Worm (Caenorhabditis elegans): ENCODE measurements around the gene R13A5.7.

ce11 chrIII:7521163-7521562, 48.8 kb downstream of the R13A5.7 start, which contains the start of gene lig-4:
- TF ChIP-seq ama-1 (optimal IDR thresholded peaks at IDR 0.05), result no peak
- no peak for TF ChIP-seq ama-1 (GFP tag; optimal IDR thresholded peaks at IDR 0.05)
- no peak for TF ChIP-seq F57A8.1 (GFP tag; optimal IDR thresholded peaks at IDR 0.05)
- no peak for TF ChIP-seq ets-4 (GFP tag; optimal IDR thresholded peaks at IDR 0.05)
- TF ChIP-seq pha-4 (tag; optimal IDR thresholded peaks at IDR 0.05), result no peak
